Fruit fly (Drosophila melanogaster) whole organism, embryonic: ENCODE measurements around the gene CG13285.
A peak's percentile ranks its signal among the peaks of the same experiment; 100 is the strongest.

ENCODE experiments used
- B-H1 ChIP-seq: fragments of 200-800 bp; sonication (Bioruptor generic); IDR thresholded peaks from 3 replicates; pipeline ENCODE4 v1.3.6; 2022; ENCODE audit warnings: missing biosample characterization, missing genetic modification characterization
- Bgb ChIP-seq: fragments of 200-800 bp; sonication (Bioruptor generic); IDR thresholded peaks from 2 replicates; pipeline ENCODE4 v1.3.6; 2022; ENCODE audit warnings: missing biosample characterization, missing genetic modification characterization; ENCODE audit not compliant: partially characterized antibody
- C15 ChIP-seq: fragments of 200-800 bp; sonication (Bioruptor generic); IDR thresholded peaks from 3 replicates; pipeline ENCODE4 v1.3.6; 2022; ENCODE audit warnings: missing biosample characterization, missing genetic modification characterization
- CG11093 ChIP-seq: fragments of 200-800 bp; sonication (Bioruptor generic); IDR thresholded peaks from 3 replicates; pipeline ENCODE4 v1.3.6; 2022; ENCODE audit warnings: missing biosample characterization, missing genetic modification characterization
- CG11247 ChIP-seq: fragments of 200-800 bp; sonication (Bioruptor generic); IDR thresholded peaks from 2 replicates; pipeline ENCODE4 v1.3.6; 2022; ENCODE audit warnings: missing biosample characterization, missing genetic modification characterization
- CG11504 ChIP-seq: fragments of 200-800 bp; sonication (Bioruptor generic); optimal IDR thresholded peaks from 3 replicates; lab custom pipeline; 2019; ENCODE audit warnings: missing biosample characterization, mild to moderate bottlenecking, missing genetic modification characterization, moderate library complexity
- CG11695 ChIP-seq: fragments of 200-800 bp; sonication (Bioruptor generic); IDR thresholded peaks from 3 replicates; pipeline ENCODE4 v1.3.6; 2022; ENCODE audit warnings: missing biosample characterization, missing genetic modification characterization
- CG12659 ChIP-seq: fragments of 200-800 bp; sonication (Bioruptor generic); optimal IDR thresholded peaks from 3 replicates; lab custom pipeline; 2017; ENCODE audit warnings: mild to moderate bottlenecking, missing biosample characterization, missing genetic modification reagents, missing genetic modification characterization
- CG15269 ChIP-seq: fragments of 200-800 bp; sonication (Bioruptor generic); optimal IDR thresholded peaks from 2 replicates; lab custom pipeline; 2018; ENCODE audit warnings: missing biosample characterization, mild to moderate bottlenecking, missing genetic modification characterization, moderate library complexity
- CG15479 ChIP-seq: fragments of 200-800 bp; sonication (Bioruptor generic); optimal IDR thresholded peaks from 3 replicates; lab custom pipeline; 2019; ENCODE audit warnings: missing biosample characterization, mild to moderate bottlenecking, missing genetic modification characterization, moderate library complexity
- CG17912 ChIP-seq: fragments of 200-800 bp; sonication (Bioruptor generic); optimal IDR thresholded peaks from 2 replicates; lab custom pipeline; 2018; ENCODE audit warnings: missing biosample characterization, mild to moderate bottlenecking, missing genetic modification characterization
- CG30431 ChIP-seq: fragments of 200-800 bp; sonication (Bioruptor generic); optimal IDR thresholded peaks from 2 replicates; lab custom pipeline; 2017; ENCODE audit warnings: missing biosample characterization, missing genetic modification characterization
- CG31441 ChIP-seq: fragments of 200-800 bp; sonication (Bioruptor generic); IDR thresholded peaks from 2 replicates; pipeline ENCODE4 v1.3.6; 2022; ENCODE audit warnings: missing biosample characterization, missing genetic modification characterization
- CG3407 ChIP-seq: fragments of 200-800 bp; sonication (Bioruptor generic); optimal IDR thresholded peaks from 2 replicates; lab custom pipeline; 2018; ENCODE audit warnings: missing biosample characterization, mild to moderate bottlenecking, missing genetic modification characterization
- CG4854 ChIP-seq: fragments of 200-800 bp; sonication (Bioruptor generic); optimal IDR thresholded peaks from 2 replicates; lab custom pipeline; 2016; ENCODE audit warnings: missing biosample characterization, missing genetic modification characterization, inconsistent platforms
- CG6813 ChIP-seq: fragments of 200-800 bp; sonication (Bioruptor generic); optimal IDR thresholded peaks from 2 replicates; lab custom pipeline; 2017; ENCODE audit warnings: missing biosample characterization, missing genetic modification characterization, mild to moderate bottlenecking, moderate library complexity, missing genetic modification reagents
- CG7357 ChIP-seq: fragments of 200-800 bp; sonication (Bioruptor generic); IDR thresholded peaks from 3 replicates; pipeline ENCODE4 v1.3.6; 2022; ENCODE audit warnings: missing biosample characterization, missing genetic modification characterization
- CG7372 ChIP-seq: fragments of 200-800 bp; sonication (Bioruptor generic); IDR thresholded peaks from 2 replicates; pipeline ENCODE4 v1.3.6; 2022; ENCODE audit warnings: missing biosample characterization, missing genetic modification characterization
- CG9215 ChIP-seq: fragments of 200-800 bp; sonication (Bioruptor generic); IDR thresholded peaks from 2 replicates; pipeline ENCODE4 v1.3.6; 2022; ENCODE audit warnings: missing biosample characterization, missing genetic modification characterization
- Chrac-16 ChIP-seq: fragments of 200-800 bp; sonication (Bioruptor generic); optimal IDR thresholded peaks from 3 replicates; lab custom pipeline; 2016; ENCODE audit warnings: missing biosample characterization, missing genetic modification characterization
- D ChIP-seq, 2 experiments: fragments of 200-800 bp in 1 of 2; fragments of >200 bp in 1 of 2; sonication (Bioruptor generic) in 1 of 2; optimal IDR thresholded peaks; 2 replicates in 1 of 2; 3 replicates in 1 of 2; lab custom pipeline; 2017; ENCODE audit warnings: mild to moderate bottlenecking in 1 of 2, missing biosample characterization in 1 of 2, missing genetic modification characterization in 1 of 2, missing genetic modification reagents in 1 of 2
- Dbx ChIP-seq: fragments of 200-800 bp; sonication (Bioruptor generic); IDR thresholded peaks from 3 replicates; pipeline ENCODE4 v1.3.6; 2022; ENCODE audit warnings: missing biosample characterization, missing genetic modification characterization
- Fer1 ChIP-seq: fragments of 200-800 bp; sonication (Bioruptor generic); optimal IDR thresholded peaks from 2 replicates; lab custom pipeline; 2017; ENCODE audit warnings: missing biosample characterization, mild to moderate bottlenecking, missing genetic modification characterization
- Gug ChIP-seq: fragments of 200-800 bp; sonication (Bioruptor generic); IDR thresholded peaks from 4 replicates; pipeline ENCODE4 v1.3.6; 2022; ENCODE audit warnings: missing biosample characterization, missing genetic modification characterization
- H2.0 ChIP-seq: fragments of 200-800 bp; sonication (Bioruptor generic); IDR thresholded peaks from 2 replicates; pipeline ENCODE4 v1.3.6; 2022; ENCODE audit warnings: missing biosample characterization, missing genetic modification characterization
- Hsf ChIP-seq: fragments of 200-800 bp; sonication (Bioruptor generic); optimal IDR thresholded peaks from 3 replicates; lab custom pipeline; 2016; ENCODE audit warnings: missing biosample characterization, missing genetic modification characterization
- Nf-YB ChIP-seq: fragments of 200-800 bp; sonication (Bioruptor generic); optimal IDR thresholded peaks from 3 replicates; lab custom pipeline; 2019; ENCODE audit warnings: missing biosample characterization, mild to moderate bottlenecking, missing genetic modification characterization, moderate library complexity
- NfI ChIP-seq: fragments of 200-800 bp; sonication (Bioruptor generic); optimal IDR thresholded peaks from 3 replicates; lab custom pipeline; 2018; ENCODE audit warnings: missing biosample characterization, mild to moderate bottlenecking, missing genetic modification characterization, moderate library complexity
- PHDP ChIP-seq: fragments of 200-800 bp; sonication (Bioruptor generic); optimal IDR thresholded peaks from 3 replicates; lab custom pipeline; 2018; ENCODE audit warnings: missing biosample characterization, mild to moderate bottlenecking, missing genetic modification characterization, moderate library complexity
- Pdp1 ChIP-seq, 2 experiments: fragments of 200-800 bp; sonication (Bioruptor generic); optimal IDR thresholded peaks; 3 replicates each; lab custom pipeline; 2016; ENCODE audit warnings: missing biosample characterization in 2 of 2, missing genetic modification characterization in 2 of 2, mild to moderate bottlenecking in 1 of 2, moderate library complexity in 1 of 2
- Sox100B ChIP-seq: fragments of 200-800 bp; sonication (Bioruptor generic); optimal IDR thresholded peaks from 3 replicates; lab custom pipeline; 2018; ENCODE audit warnings: missing biosample characterization, mild to moderate bottlenecking, missing genetic modification characterization
- Xbp1 ChIP-seq: fragments of 200-800 bp; sonication (Bioruptor generic); optimal IDR thresholded peaks from 3 replicates; lab custom pipeline; 2016; ENCODE audit warnings: missing biosample characterization, mild to moderate bottlenecking, missing genetic modification characterization
- aop ChIP-seq: fragments of 200-800 bp; sonication (Bioruptor generic); IDR thresholded peaks from 2 replicates; pipeline ENCODE4 v1.3.6; 2022; ENCODE audit warnings: missing biosample characterization, missing genetic modification characterization
- bsh ChIP-seq, 2 experiments: fragments of 200-800 bp; sonication (Bioruptor generic); optimal IDR thresholded peaks; 2 replicates each; lab custom pipeline; 2017 to 2018; ENCODE audit warnings: mild to moderate bottlenecking in 2 of 2, missing biosample characterization in 2 of 2, missing genetic modification characterization in 2 of 2, moderate library complexity in 1 of 2
- crol ChIP-seq: fragments of 200-800 bp; sonication (Bioruptor generic); IDR thresholded peaks from 2 replicates; pipeline ENCODE4 v1.3.6; 2022; ENCODE audit warnings: missing biosample characterization, missing genetic modification characterization
- danr ChIP-seq: fragments of 200-800 bp; sonication (Bioruptor generic); IDR thresholded peaks from 2 replicates; pipeline ENCODE4 v1.3.6; 2022; ENCODE audit warnings: missing biosample characterization, missing genetic modification characterization
- dati ChIP-seq: fragments of 200-800 bp; sonication (Bioruptor generic); IDR thresholded peaks from 2 replicates; pipeline ENCODE4 v1.3.6; 2022; ENCODE audit warnings: missing biosample characterization, missing genetic modification characterization
- dimm ChIP-seq: fragments of 200-800 bp; sonication (Bioruptor generic); IDR thresholded peaks from 2 replicates; pipeline ENCODE4 v1.3.6; 2022; ENCODE audit warnings: missing biosample characterization, missing genetic modification characterization
- dm ChIP-seq: fragments of 200-800 bp; sonication (Bioruptor generic); optimal IDR thresholded peaks from 3 replicates; lab custom pipeline; 2016; ENCODE audit warnings: missing biosample characterization, missing genetic modification characterization
- dpn ChIP-seq, 2 experiments: fragments of 200-800 bp; sonication (Bioruptor generic); optimal IDR thresholded peaks; 3 replicates each; lab custom pipeline; 2016; ENCODE audit warnings: missing biosample characterization in 2 of 2, missing genetic modification characterization in 2 of 2
- en ChIP-seq: fragments of 200-800 bp; sonication (Bioruptor generic); optimal IDR thresholded peaks from 2 replicates; lab custom pipeline; 2016; ENCODE audit warnings: missing biosample characterization, missing genetic modification characterization
- gro ChIP-seq: fragments of 200-800 bp; sonication (Bioruptor generic); optimal IDR thresholded peaks from 2 replicates; lab custom pipeline; 2016; ENCODE audit warnings: missing biosample characterization, missing genetic modification characterization
- ind ChIP-seq: fragments of 200-800 bp; sonication (Bioruptor generic); optimal IDR thresholded peaks from 3 replicates; lab custom pipeline; 2016; ENCODE audit warnings: missing biosample characterization, missing genetic modification characterization
- kni ChIP-seq: fragments of 200-800 bp; sonication (Bioruptor generic); optimal IDR thresholded peaks from 3 replicates; lab custom pipeline; 2017; ENCODE audit warnings: mild to moderate bottlenecking, missing biosample characterization, missing genetic modification reagents, missing genetic modification characterization
- pzg ChIP-seq: fragments of 200-800 bp; sonication (Bioruptor generic); optimal IDR thresholded peaks from 3 replicates; lab custom pipeline; 2018; ENCODE audit warnings: missing biosample characterization, mild to moderate bottlenecking, missing genetic modification characterization, moderate library complexity
- slou ChIP-seq: fragments of 200-800 bp; sonication (Bioruptor generic); optimal IDR thresholded peaks from 3 replicates; lab custom pipeline; 2016; ENCODE audit warnings: missing biosample characterization, missing genetic modification characterization
- sug ChIP-seq: fragments of 200-800 bp; optimal IDR thresholded peaks from 2 replicates; lab custom pipeline; 2019; ENCODE audit warnings: missing biosample characterization, mild to moderate bottlenecking, missing genetic modification characterization, moderate library complexity
- tgo ChIP-seq: fragments of 200-800 bp; sonication (Bioruptor generic); IDR thresholded peaks from 3 replicates; pipeline ENCODE4 v1.3.6; 2022; ENCODE audit warnings: missing biosample characterization, missing genetic modification characterization
- tin ChIP-seq: fragments of 200-800 bp; sonication (Bioruptor generic); optimal IDR thresholded peaks from 3 replicates; lab custom pipeline; 2016; ENCODE audit warnings: missing biosample characterization, missing genetic modification characterization
- zfh2 ChIP-seq: fragments of 200-800 bp; sonication (Bioruptor generic); optimal IDR thresholded peaks from 2 replicates; lab custom pipeline; 2016; ENCODE audit warnings: missing biosample characterization, missing genetic modification characterization

Gene CG13285

DNA sequence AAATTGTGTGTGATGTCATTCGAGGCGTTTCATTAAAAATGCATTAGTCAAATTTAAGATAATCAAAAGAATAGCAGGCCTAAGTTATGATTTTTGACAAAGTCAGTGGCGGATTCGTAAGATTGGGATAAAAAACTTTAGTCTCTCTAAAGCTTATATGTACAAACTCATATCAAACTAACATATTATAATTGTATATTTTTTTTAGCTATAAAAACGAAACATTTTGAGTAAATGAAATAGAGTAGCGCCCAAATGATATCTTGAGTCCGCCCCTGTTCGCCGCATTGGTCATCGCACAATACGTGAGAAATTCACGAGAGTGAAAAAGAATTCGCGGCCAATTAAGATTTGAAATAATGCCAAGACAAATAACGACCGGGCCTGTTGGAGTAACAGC, 18.8 kb upstream of the CG13285 start (continued):
- TF ChIP-seq Fer1 = peak; percentile 37
- peak; percentile 24; the same call in 1 of the 2 replicates for TF ChIP-seq CG31441
- peak; percentile 46 for TF ChIP-seq Chrac-16 (GFP tag; lab: Kevin White, UChicago)
- TF ChIP-seq CG15479 (GFP tag; lab: Kevin White, UChicago) = no peak
- TF ChIP-seq C15 (GFP tag; lab: Robert Waterston, UW) = 0 out of 3 replicates have a peak, but pooled peaks have one; percentile 35
- TF ChIP-seq Nf-YB (GFP tag; lab: Kevin White, UChicago) = no peak
- 0 out of 2 replicates have a peak, but pooled peaks have one; percentile 8 for TF ChIP-seq danr (GFP tag; lab: Robert Waterston, UW)
- peak; percentile 67 for TF ChIP-seq CG7372 (GFP tag; lab: Robert Waterston, UW)
- peak; percentile 2 for TF ChIP-seq CG30431 (GFP tag; lab: Kevin White, UChicago)
- no peak for TF ChIP-seq dm (GFP tag; lab: Kevin White, UChicago)
- TF ChIP-seq CG15269 = peak; percentile 82
- no peak for TF ChIP-seq CG4854 (GFP tag; lab: Kevin White, UChicago)
- peak; percentile 72 for TF ChIP-seq CG11504 (tag; lab: Kevin White, UChicago)
- peak in 1 of 2 experiments; percentile 61 for TF ChIP-seq dpn (GFP tag; optimal IDR thresholded peaks at IDR 0.05; lab: Kevin White, UChicago)
- TF ChIP-seq CG9215 = no peak; the same call in 1 of the 2 replicates
- TF ChIP-seq aop (GFP tag; lab: Robert Waterston, UW) = no peak
- peak in 1 of 2 experiments; percentile 46 for TF ChIP-seq bsh (GFP tag; optimal IDR thresholded peaks at IDR 0.05; lab: Kevin White, UChicago)
- no peak for TF ChIP-seq crol (GFP tag; lab: Robert Waterston, UW)
- no peak; the same call in 2 of the 3 replicates for TF ChIP-seq B-H1 (GFP tag; lab: Robert Waterston, UW)
- TF ChIP-seq tin (GFP tag; lab: Kevin White, UChicago) = peak; percentile 35
- peak; percentile 57 for TF ChIP-seq PHDP (tag; lab: Kevin White, UChicago)
- peak; percentile 15 for TF ChIP-seq Sox100B
- peak; percentile 57; the same call in 1 of the 4 replicates for TF ChIP-seq Gug (GFP tag; lab: Robert Waterston, UW)
- TF ChIP-seq pzg (GFP tag; lab: Kevin White, UChicago) = no peak
- TF ChIP-seq H2.0 (GFP tag; lab: Robert Waterston, UW) = peak; percentile 65
- no peak for TF ChIP-seq gro (GFP tag; lab: Kevin White, UChicago)
- TF ChIP-seq CG12659 (GFP tag; lab: Kevin White, UChicago) = peak; percentile 36
- TF ChIP-seq CG7357 = peak; percentile 50; the same call in 2 of the 3 replicates
- peak; percentile 31 for TF ChIP-seq sug
- peak; percentile 54 for TF ChIP-seq CG11247
- TF ChIP-seq Pdp1 (GFP tag; optimal IDR thresholded peaks at IDR 0.05; lab: Kevin White, UChicago) = peak in 1 of 2 experiments; percentile 3
- peak; percentile 56; the same call in 1 of the 3 replicates for TF ChIP-seq CG11695
- no peak for TF ChIP-seq CG3407 (GFP tag; lab: Kevin White, UChicago)
- TF ChIP-seq Hsf (GFP tag; lab: Kevin White, UChicago) = peak; percentile 14
- TF ChIP-seq kni (GFP tag; lab: Kevin White, UChicago) = no peak
- no peak for TF ChIP-seq dimm (GFP tag; lab: Robert Waterston, UW)
- peak; percentile 49; the same call in 1 of the 3 replicates for TF ChIP-seq CG11093 (GFP tag; lab: Robert Waterston, UW)
- TF ChIP-seq Dbx (GFP tag; lab: Robert Waterston, UW) = peak; percentile 81; the same call in 2 of the 3 replicates
- no peak for TF ChIP-seq dati (GFP tag; lab: Robert Waterston, UW)
- TF ChIP-seq slou = no peak
- TF ChIP-seq CG6813 (GFP tag; lab: Kevin White, UChicago) = peak; percentile 25
- TF ChIP-seq NfI = peak; percentile 60
- TF ChIP-seq Bgb (GFP tag; lab: Robert Waterston, UW) = no peak
- TF ChIP-seq Xbp1 (GFP tag; lab: Kevin White, UChicago) = peak; percentile 50
- TF ChIP-seq zfh2 = peak; percentile 7
- no peak for TF ChIP-seq D (optimal IDR thresholded peaks at IDR 0.05; lab: Kevin White, UChicago)
- no peak for TF ChIP-seq D (GFP tag; optimal IDR thresholded peaks at IDR 0.05; lab: Kevin White, UChicago)
- no peak for TF ChIP-seq en (GFP tag; lab: Kevin White, UChicago)
- TF ChIP-seq tgo = peak; percentile 66; the same call in 2 of the 3 replicates
- TF ChIP-seq CG17912 = no peak
- peak; percentile 65 for TF ChIP-seq ind
